Fruit fly (Drosophila melanogaster): ENCODE data around the gene indra.

The indra gene

dm6 chr3L:1313039-1313766 lies 29.0 kb downstream of the indra start, which contains the start of the genes sturkopf and Herc4 (continued):
- no peak for TF ChIP-seq CG10565 (GFP tag; optimal IDR thresholded peaks at IDR 0.05)
- no peak for TF ChIP-seq Rx (GFP tag; IDR thresholded peaks at IDR 0.05)
- TF ChIP-seq slp2 (GFP tag; optimal IDR thresholded peaks at IDR 0.05), result peak; percentile 77
- TF ChIP-seq bsh (GFP tag; optimal IDR thresholded peaks at IDR 0.05), result peak in 1 of 2 experiments; percentile 44
- no peak for TF ChIP-seq D (optimal IDR thresholded peaks at IDR 0.05)
- TF ChIP-seq D (GFP tag; optimal IDR thresholded peaks at IDR 0.05), result no peak
- TF ChIP-seq gfzf (GFP tag; optimal IDR thresholded peaks at IDR 0.05), result peak; percentile 46
- TF ChIP-seq HLH3B (GFP tag; IDR thresholded peaks at IDR 0.05), result peak; percentile 48
- peak; percentile 78 for TF ChIP-seq Oli (tag; optimal IDR thresholded peaks at IDR 0.05)
- TF ChIP-seq chinmo (GFP tag; IDR thresholded peaks at IDR 0.05; ENCODE audit: partially characterized antibody), result no peak
- peak; percentile 83 for TF ChIP-seq en (GFP tag; optimal IDR thresholded peaks at IDR 0.05)
- peak; percentile 76 for TF ChIP-seq fu2 (GFP tag; optimal IDR thresholded peaks at IDR 0.05)
- 0 out of 2 replicates have a peak, but pooled peaks have one; percentile 16 for TF ChIP-seq ssp (GFP tag; IDR thresholded peaks at IDR 0.05)
- peak; percentile 62 for TF ChIP-seq CG1602 (GFP tag; optimal IDR thresholded peaks at IDR 0.05)
- peak; percentile 34 to 82 for TF ChIP-seq crp (GFP tag; optimal IDR thresholded peaks at IDR 0.05)
- TF ChIP-seq HLHmδ (GFP tag; optimal IDR thresholded peaks at IDR 0.05), result no peak
- TF ChIP-seq CG12219 (GFP tag; optimal IDR thresholded peaks at IDR 0.05), result peak; percentile 29
- TF ChIP-seq scrt (GFP tag; optimal IDR thresholded peaks at IDR 0.05), result no peak
- no peak for TF ChIP-seq Kr (GFP tag; optimal IDR thresholded peaks at IDR 0.05)
- TF ChIP-seq CG9817 (tag; optimal IDR thresholded peaks at IDR 0.05), result peak; percentile 87
- TF ChIP-seq MTF-1 (GFP tag; optimal IDR thresholded peaks at IDR 0.05; ENCODE audit: borderline replicate concordance), result no peak
- TF ChIP-seq lov (optimal IDR thresholded peaks at IDR 0.05), result no peak
- TF ChIP-seq lov (GFP tag; IDR thresholded peaks at IDR 0.05), result no peak
- peak; percentile 37; the same call in 1 of the 3 replicates for TF ChIP-seq Opbp (GFP tag; IDR thresholded peaks at IDR 0.05; ENCODE audit: partially characterized antibody)
- peak; percentile 86 for TF ChIP-seq bcd (GFP tag; optimal IDR thresholded peaks at IDR 0.05)
- no peak for TF ChIP-seq fd102C (GFP tag; optimal IDR thresholded peaks at IDR 0.05)
- TF ChIP-seq stwl (tag; optimal IDR thresholded peaks at IDR 0.05), result peak; percentile 65
- no peak for TF ChIP-seq dan (GFP tag; IDR thresholded peaks at IDR 0.05)
- TF ChIP-seq eve (GFP tag; optimal IDR thresholded peaks at IDR 0.05), result no peak
- peak; percentile 84 for TF ChIP-seq CG2678 (tag; optimal IDR thresholded peaks at IDR 0.05)
- TF ChIP-seq CG17612 (GFP tag; IDR thresholded peaks at IDR 0.05), result no peak
- peak; percentile 57 for TF ChIP-seq cwo (GFP tag; optimal IDR thresholded peaks at IDR 0.05)
- no peak for TF ChIP-seq tup (GFP tag; optimal IDR thresholded peaks at IDR 0.05)
- TF ChIP-seq slou (GFP tag; optimal IDR thresholded peaks at IDR 0.05), result peak; percentile 44
- peak; percentile 53 for TF ChIP-seq CG10654 (GFP tag; optimal IDR thresholded peaks at IDR 0.05)
- peak; percentile 10; the same call in 1 of the 2 replicates for TF ChIP-seq Taf1 (GFP tag; IDR thresholded peaks at IDR 0.05)
- TF ChIP-seq CHES-1-like (GFP tag; optimal IDR thresholded peaks at IDR 0.05), result peak; percentile 74
- no peak for TF ChIP-seq CkIIα-i1 (GFP tag; IDR thresholded peaks at IDR 0.05)
- TF ChIP-seq NC2α (GFP tag; optimal IDR thresholded peaks at IDR 0.05), result peak; percentile 22
- no peak for TF ChIP-seq CG10431 (GFP tag; optimal IDR thresholded peaks at IDR 0.05)
- TF ChIP-seq prd (optimal IDR thresholded peaks at IDR 0.05), result no peak
- TF ChIP-seq prd (GFP tag; IDR thresholded peaks at IDR 0.05), result peak; percentile 62; the same call in 2 of the 3 replicates

Measured in whole organism, embryonic.